Worm (Caenorhabditis elegans) whole organism, L1 larva: ENCODE measurements around the gene C30A5.10.

Experiments used
- egl-27 ChIP-seq, 2 experiments: fragments of 150-350 bp in 1 of 2; sonication (generic microtip); optimal IDR thresholded peaks; 3 replicates each; lab custom pipeline; 2017 to 2018; ENCODE audit warnings: missing biosample characterization in 2 of 2, missing genetic modification characterization in 2 of 2, missing genetic modification reagents in 2 of 2
- hlh-4 ChIP-seq: sonication (generic microtip); optimal IDR thresholded peaks from 2 replicates; lab custom pipeline; 2016; ENCODE audit warnings: mild to moderate bottlenecking, missing genetic modification characterization, missing compliant biosample characterization
- hpl-2 ChIP-seq: fragments of 150-350 bp; optimal IDR thresholded peaks from 2 replicates; lab custom pipeline; 2014; ENCODE audit warnings: missing biosample characterization, missing genetic modification reagents, missing genetic modification characterization
- lin-39 ChIP-seq: fragments of 150-350 bp; optimal IDR thresholded peaks from 2 replicates; lab custom pipeline; 2014; ENCODE audit warnings: missing biosample characterization, missing genetic modification reagents, missing genetic modification characterization
- nhr-12 ChIP-seq: sonication (generic microtip); optimal IDR thresholded peaks from 2 replicates; lab custom pipeline; 2017; ENCODE audit warnings: missing biosample characterization, missing genetic modification characterization
- pax-3 ChIP-seq: fragments of 200-800 bp; sonication (Bioruptor generic); optimal IDR thresholded peaks from 2 replicates; lab custom pipeline; 2018; ENCODE audit warnings: mild to moderate bottlenecking, missing genetic modification characterization, moderate library complexity, missing compliant biosample characterization
- rnt-1 ChIP-seq: sonication (generic microtip); optimal IDR thresholded peaks from 2 replicates; lab custom pipeline; 2016; ENCODE audit warnings: mild to moderate bottlenecking, missing genetic modification characterization, moderate library complexity, missing compliant biosample characterization
- unc-130 ChIP-seq: fragments of 150-350 bp; optimal IDR thresholded peaks from 2 replicates; lab custom pipeline; 2017; ENCODE audit warnings: missing biosample characterization, missing genetic modification characterization, inconsistent platforms
- ztf-11 ChIP-seq, 2 experiments: sonication (generic microtip); optimal IDR thresholded peaks; 2 replicates each; lab custom pipeline; 2016 to 2017; ENCODE audit warnings: missing genetic modification characterization in 2 of 2, missing biosample characterization in 1 of 2, missing compliant biosample characterization in 1 of 2
- ztf-4 ChIP-seq: fragments of 150-350 bp; optimal IDR thresholded peaks from 2 replicates; lab custom pipeline; 2014; ENCODE audit warnings: missing biosample characterization, missing genetic modification characterization

DNA sequence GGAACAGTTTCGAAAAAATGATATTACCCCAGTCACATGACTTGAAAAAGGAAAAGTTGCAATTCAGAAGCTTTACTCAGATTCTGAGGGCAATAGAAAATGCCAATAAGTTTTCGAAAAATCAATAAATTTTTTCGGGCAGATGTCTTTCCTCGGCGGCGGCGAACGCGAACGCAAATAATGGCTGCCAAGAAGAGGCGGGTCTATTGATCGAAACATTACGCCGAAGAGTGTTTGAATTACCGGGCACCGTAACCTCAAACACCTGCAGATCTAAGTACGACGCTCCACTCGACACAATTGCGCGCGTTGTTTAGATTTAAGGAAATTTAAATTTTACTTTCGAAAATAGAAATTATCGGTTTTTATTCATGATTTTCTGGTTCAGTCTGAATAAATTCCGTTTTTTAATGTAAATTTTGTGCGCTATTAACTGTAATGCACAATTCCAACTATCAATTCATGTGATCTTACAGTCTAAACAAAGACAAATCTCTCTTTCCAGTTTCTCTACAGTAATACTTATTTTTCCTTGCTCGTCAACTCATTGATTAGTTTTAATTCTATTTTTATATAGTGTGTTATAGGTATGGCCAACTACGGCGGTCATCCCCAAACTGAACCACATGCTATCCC, 45.8 kb downstream of the C30A5.10 start, which contains the start of gene prp-8:
- TF ChIP-seq unc-130 (tag; lab: Kevin White, UChicago) (peak; percentile 99), hpl-2 (no peak), rnt-1 (tag; lab: Kevin White, UChicago) (peak; percentile 91), hlh-4 (no peak), nhr-12 (tag; lab: Kevin White, UChicago) (no peak), egl-27 (tag; optimal IDR thresholded peaks at IDR 0.05; lab: Kevin White, UChicago) (no peak), pax-3 (tag; lab: Kevin White, UChicago) (peak; percentile 71), ztf-11 (tag; optimal IDR thresholded peaks at IDR 0.05; lab: Kevin White, UChicago) (peak in 1 of 2 experiments; percentile 55), ztf-4 (tag; lab: Kevin White, UChicago) (peak; percentile 69), lin-39 (tag; lab: Kevin White, UChicago) (peak; percentile 48)
